Fruit fly (Drosophila melanogaster) whole organism, prepupa: ENCODE measurements around the gene CG14857.
A peak's percentile ranks its signal among the peaks of the same experiment; 100 is the strongest.

Experiments used
- Blimp-1 ChIP-seq: fragments of 200-800 bp; sonication (Bioruptor generic); optimal IDR thresholded peaks from 3 replicates; lab custom pipeline; 2017; ENCODE audit warnings: missing biosample characterization, missing genetic modification characterization, mild to moderate bottlenecking, moderate library complexity, missing genetic modification reagents
- CG10631 ChIP-seq: fragments of 200-800 bp; sonication (Bioruptor generic); optimal IDR thresholded peaks from 2 replicates; lab custom pipeline; 2016; ENCODE audit warnings: missing biosample characterization, missing genetic modification characterization
- CG11762 ChIP-seq: fragments of 200-800 bp; sonication (Bioruptor generic); optimal IDR thresholded peaks from 3 replicates; lab custom pipeline; 2016; ENCODE audit warnings: missing biosample characterization, missing genetic modification characterization; ENCODE audit not compliant: insufficient read depth
- CG15336 ChIP-seq: fragments of 200-800 bp; sonication (Bioruptor generic); IDR thresholded peaks from 2 replicates; pipeline ENCODE4 v1.3.6; 2022; ENCODE audit warnings: missing biosample characterization, missing genetic modification characterization
- CG1621 ChIP-seq: fragments of 200-800 bp; sonication (Bioruptor generic); optimal IDR thresholded peaks from 3 replicates; lab custom pipeline; 2018; ENCODE audit warnings: missing biosample characterization, mild to moderate bottlenecking, missing genetic modification characterization
- CG31627 ChIP-seq: fragments of 200-800 bp; sonication (Bioruptor generic); optimal IDR thresholded peaks from 3 replicates; lab custom pipeline; 2016; ENCODE audit warnings: missing biosample characterization, missing genetic modification characterization
- CG32006 ChIP-seq: fragments of 200-800 bp; sonication (Bioruptor generic); optimal IDR thresholded peaks from 3 replicates; lab custom pipeline; 2017; ENCODE audit warnings: missing biosample characterization, mild to moderate bottlenecking, missing genetic modification characterization
- CG3919 ChIP-seq: fragments of 200-800 bp; sonication (Bioruptor generic); optimal IDR thresholded peaks from 3 replicates; lab custom pipeline; 2016; ENCODE audit warnings: missing biosample characterization, missing genetic modification characterization
- CG6163 ChIP-seq: fragments of 200-800 bp; sonication (Bioruptor generic); IDR thresholded peaks from 3 replicates; pipeline ENCODE4 v1.3.6; 2022; ENCODE audit warnings: missing biosample characterization, missing genetic modification characterization
- CG6792 ChIP-seq: fragments of 200-800 bp; sonication (Bioruptor generic); optimal IDR thresholded peaks from 3 replicates; lab custom pipeline; 2016; ENCODE audit warnings: missing biosample characterization, missing genetic modification characterization
- CG6854 ChIP-seq: fragments of 200-800 bp; sonication (Bioruptor generic); optimal IDR thresholded peaks from 2 replicates; lab custom pipeline; 2017; ENCODE audit warnings: missing biosample characterization, mild to moderate bottlenecking, missing genetic modification characterization
- CG7368 ChIP-seq: fragments of 200-800 bp; sonication (Bioruptor generic); optimal IDR thresholded peaks from 3 replicates; lab custom pipeline; 2016; ENCODE audit warnings: missing biosample characterization, missing genetic modification characterization
- CG8119 ChIP-seq: fragments of 200-800 bp; sonication (Bioruptor generic); IDR thresholded peaks from 3 replicates; pipeline ENCODE4 v1.3.6; 2022; ENCODE audit warnings: missing biosample characterization, missing genetic modification characterization
- CG8319 ChIP-seq: fragments of 200-800 bp; sonication (Bioruptor generic); optimal IDR thresholded peaks from 3 replicates; lab custom pipeline; 2016; ENCODE audit warnings: missing biosample characterization, missing genetic modification characterization
- CG9139 ChIP-seq: fragments of 200-800 bp; sonication (Bioruptor generic); optimal IDR thresholded peaks from 3 replicates; lab custom pipeline; 2017; ENCODE audit warnings: missing biosample characterization, mild to moderate bottlenecking, missing genetic modification characterization
- Eip78C ChIP-seq: fragments of 200-800 bp; sonication (Bioruptor generic); peaks from one replicate; lab custom pipeline; 2016; ENCODE audit warnings: missing biosample characterization, missing genetic modification characterization
- Eip93F ChIP-seq: fragments of 200-800 bp; sonication (Bioruptor generic); optimal IDR thresholded peaks from 2 replicates; lab custom pipeline; 2016; ENCODE audit warnings: missing biosample characterization, mild to moderate bottlenecking, missing genetic modification characterization
- Ets96B ChIP-seq: fragments of 200-800 bp; optimal IDR thresholded peaks from 2 replicates; lab custom pipeline; 2019; ENCODE audit warnings: missing biosample characterization, mild to moderate bottlenecking, missing genetic modification characterization, moderate library complexity
- Hr39 ChIP-seq: fragments of 200-800 bp; sonication (Bioruptor generic); optimal IDR thresholded peaks from 2 replicates; lab custom pipeline; 2016; ENCODE audit warnings: missing biosample characterization, missing genetic modification characterization
- Hr4 ChIP-seq: fragments of 200-800 bp; sonication (Bioruptor generic); optimal IDR thresholded peaks from 3 replicates; lab custom pipeline; 2016; ENCODE audit warnings: missing biosample characterization, missing genetic modification characterization
- Lpt ChIP-seq: fragments of 200-800 bp; sonication (Bioruptor generic); optimal IDR thresholded peaks from 3 replicates; lab custom pipeline; 2016; ENCODE audit warnings: missing biosample characterization, missing genetic modification characterization
- OdsH ChIP-seq: fragments of 200-800 bp; sonication (Bioruptor generic); optimal IDR thresholded peaks from 3 replicates; lab custom pipeline; 2016; ENCODE audit warnings: missing biosample characterization, missing genetic modification characterization
- Sox102F ChIP-seq: fragments of 200-800 bp; sonication (Bioruptor generic); optimal IDR thresholded peaks from 2 replicates; lab custom pipeline; 2016; ENCODE audit warnings: missing biosample characterization, mild to moderate bottlenecking, missing genetic modification characterization
- Sox15 ChIP-seq: fragments of 200-800 bp; sonication (Bioruptor generic); optimal IDR thresholded peaks from 3 replicates; lab custom pipeline; 2016; ENCODE audit warnings: missing biosample characterization, missing genetic modification characterization
- acj6 ChIP-seq: fragments of 200-800 bp; sonication (Bioruptor generic); optimal IDR thresholded peaks from 3 replicates; lab custom pipeline; 2016; ENCODE audit warnings: missing biosample characterization, missing genetic modification characterization
- dsx ChIP-seq: fragments of 200-800 bp; optimal IDR thresholded peaks from 3 replicates; lab custom pipeline; 2019; ENCODE audit warnings: missing biosample characterization, mild to moderate bottlenecking, missing genetic modification characterization, moderate library complexity; ENCODE audit not compliant: poor library complexity, severe bottlenecking
- eg ChIP-seq: fragments of 200-800 bp; sonication (Bioruptor generic); IDR thresholded peaks from 3 replicates; pipeline ENCODE4 v1.3.6; 2022; ENCODE audit warnings: missing biosample characterization, missing genetic modification characterization
- esn ChIP-seq: fragments of 200-800 bp; sonication (Bioruptor generic); optimal IDR thresholded peaks from 2 replicates; lab custom pipeline; 2016; ENCODE audit warnings: missing biosample characterization, mild to moderate bottlenecking, missing genetic modification characterization, moderate library complexity
- fd59A ChIP-seq: fragments of 200-800 bp; sonication (Bioruptor generic); optimal IDR thresholded peaks from 2 replicates; lab custom pipeline; 2017; ENCODE audit warnings: missing biosample characterization, mild to moderate bottlenecking, missing genetic modification characterization, missing genetic modification reagents
- fkh ChIP-seq: fragments of 200-800 bp; sonication (Bioruptor generic); optimal IDR thresholded peaks from 3 replicates; lab custom pipeline; 2017; ENCODE audit warnings: missing biosample characterization, mild to moderate bottlenecking, missing genetic modification characterization, moderate library complexity
- pdm3 ChIP-seq: fragments of 200-800 bp; sonication (Bioruptor generic); optimal IDR thresholded peaks from 3 replicates; lab custom pipeline; 2016; ENCODE audit warnings: missing biosample characterization, missing genetic modification characterization
- salr ChIP-seq, 2 experiments: fragments of 200-800 bp; sonication (Bioruptor generic); optimal IDR thresholded peaks; 3 replicates each; lab custom pipeline; 2016 to 2018; ENCODE audit warnings: missing biosample characterization in 2 of 2, missing genetic modification characterization in 2 of 2, mild to moderate bottlenecking in 1 of 2
- spab ChIP-seq: fragments of 200-800 bp; sonication (Bioruptor generic); optimal IDR thresholded peaks from 2 replicates; lab custom pipeline; 2017; ENCODE audit warnings: missing biosample characterization, mild to moderate bottlenecking, missing genetic modification characterization, missing genetic modification reagents
- ss ChIP-seq, 2 experiments: fragments of 200-800 bp; sonication (Bioruptor generic); optimal IDR thresholded peaks; 2 replicates in 1 of 2; 3 replicates in 1 of 2; lab custom pipeline; 2017 to 2018; ENCODE audit warnings: mild to moderate bottlenecking in 2 of 2, missing biosample characterization in 2 of 2, missing genetic modification characterization in 2 of 2, moderate library complexity in 1 of 2
- svp ChIP-seq: fragments of 200-800 bp; sonication (Bioruptor generic); peaks from one replicate; lab custom pipeline; 2016; ENCODE audit warnings: missing biosample characterization, missing genetic modification characterization
- vri ChIP-seq: fragments of 200-800 bp; sonication (Bioruptor generic); optimal IDR thresholded peaks from 3 replicates; lab custom pipeline; 2016; ENCODE audit warnings: missing biosample characterization, mild to moderate bottlenecking, missing genetic modification characterization

CG14857 gene

DNA sequence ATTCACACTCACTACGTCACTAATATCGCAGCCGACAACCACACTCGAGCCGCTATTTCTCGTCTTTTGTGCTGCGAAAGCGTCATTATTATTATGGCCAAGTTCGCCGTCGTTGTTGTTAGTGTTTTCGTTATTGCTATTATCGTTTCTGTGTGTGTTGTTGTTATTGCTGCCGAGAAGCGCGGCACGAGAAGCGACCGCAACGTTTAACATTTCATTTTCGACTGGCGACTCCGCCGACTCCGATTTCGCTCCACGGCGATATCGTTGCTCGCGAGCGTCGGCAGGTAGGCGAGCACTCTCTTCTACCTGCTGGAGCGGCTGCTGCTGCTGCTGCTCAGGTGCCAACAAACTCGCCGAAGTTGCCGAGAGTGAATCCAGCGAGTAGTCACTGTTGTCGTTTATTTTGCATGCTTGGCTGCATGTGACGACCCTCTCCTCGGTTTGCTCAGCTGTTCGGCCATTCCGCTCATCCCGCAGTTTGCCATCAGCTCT, 16.2 kb downstream of the CG14857 start (continued):
- TF ChIP-seq CG7368 (GFP tag; lab: Kevin White, UChicago), result no peak
- TF ChIP-seq CG15336, result peak; percentile 20; the same call in 1 of the 2 replicates
- TF ChIP-seq fkh, result peak; percentile 51
- peak; percentile 80 for TF ChIP-seq vri (GFP tag; lab: Kevin White, UChicago)
- TF ChIP-seq CG32006 (GFP tag; lab: Kevin White, UChicago), result no peak
- peak; percentile 25 for TF ChIP-seq Eip93F (GFP tag; lab: Kevin White, UChicago)
- no peak for TF ChIP-seq CG10631
- no peak for TF ChIP-seq Hr39 (GFP tag; lab: Kevin White, UChicago)
- TF ChIP-seq fd59A (GFP tag; lab: Kevin White, UChicago), result no peak
- TF ChIP-seq CG6854, result peak; percentile 32
- peak; percentile 36 for TF ChIP-seq Lpt (GFP tag; lab: Kevin White, UChicago)
- peak; percentile 66 for TF ChIP-seq Blimp-1 (GFP tag; lab: Kevin White, UChicago)
- no peak for TF ChIP-seq spab (GFP tag; lab: Kevin White, UChicago)
- TF ChIP-seq CG9139 (GFP tag; lab: Kevin White, UChicago), result peak; percentile 20
- TF ChIP-seq Ets96B, result no peak
- no peak for TF ChIP-seq CG11762 (GFP tag; lab: Kevin White, UChicago)

DNA sequence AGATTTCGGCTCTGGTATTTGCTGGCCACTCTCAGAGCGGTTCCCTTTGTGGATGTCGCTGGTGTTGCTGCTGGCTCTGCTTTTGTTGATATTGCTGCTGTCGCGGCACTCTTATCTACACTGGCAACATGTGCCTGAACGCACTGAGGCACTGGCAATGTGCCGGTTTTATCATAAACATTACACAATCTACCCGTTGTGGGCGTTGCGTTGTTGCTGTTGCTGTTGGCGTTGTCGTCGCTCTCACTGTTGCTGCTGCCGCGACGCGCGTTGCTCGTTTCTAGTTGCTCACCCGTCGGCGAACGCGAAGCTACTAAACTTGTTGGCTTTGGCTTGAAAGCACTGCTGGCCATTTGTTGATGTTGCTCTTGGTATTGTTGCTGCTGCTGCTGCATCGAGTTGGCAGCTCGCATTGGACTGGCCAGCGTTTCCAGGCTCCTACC, 18.2 kb downstream of the CG14857 start:
- no peak for TF ChIP-seq CG31627 (GFP tag; lab: Kevin White, UChicago)
- TF ChIP-seq CG6792 (GFP tag; lab: Kevin White, UChicago), result no peak
- TF ChIP-seq Lpt (GFP tag; lab: Kevin White, UChicago), result peak; percentile 1
- TF ChIP-seq vri (GFP tag; lab: Kevin White, UChicago), result peak; percentile 82
- no peak for TF ChIP-seq esn (GFP tag; lab: Kevin White, UChicago)
- no peak for TF ChIP-seq CG1621 (tag; lab: Kevin White, UChicago)
- no peak for TF ChIP-seq OdsH
- TF ChIP-seq acj6 (GFP tag; lab: Kevin White, UChicago), result no peak
- no peak for TF ChIP-seq CG6854
- peak; percentile 50 for TF ChIP-seq fkh
- TF ChIP-seq CG15336, result peak; percentile 61
- no peak for TF ChIP-seq svp (GFP tag; lab: Kevin White, UChicago)
- peak; percentile 47; the same call in 1 of the 3 replicates for TF ChIP-seq CG6163 (GFP tag; lab: Robert Waterston, UW)
- TF ChIP-seq CG9139 (GFP tag; lab: Kevin White, UChicago), result no peak
- TF ChIP-seq Hr4 (GFP tag; lab: Kevin White, UChicago), result no peak
- no peak for TF ChIP-seq CG8319
- no peak for TF ChIP-seq salr (GFP tag; optimal IDR thresholded peaks at IDR 0.05; lab: Kevin White, UChicago)
- peak; percentile 8 for TF ChIP-seq dsx
- TF ChIP-seq CG8119, result peak; percentile 45; the same call in 1 of the 3 replicates
- peak; percentile 3 for TF ChIP-seq Ets96B
- no peak for TF ChIP-seq Sox102F (GFP tag; lab: Kevin White, UChicago)
- TF ChIP-seq Hr39 (GFP tag; lab: Kevin White, UChicago), result no peak
- TF ChIP-seq ss (GFP tag; optimal IDR thresholded peaks at IDR 0.05; lab: Kevin White, UChicago), result peak in 1 of 2 experiments; percentile 13
- peak; percentile 76 for TF ChIP-seq Eip78C (GFP tag; lab: Kevin White, UChicago)
- peak; percentile 42; the same call in 2 of the 3 replicates for TF ChIP-seq eg (GFP tag; lab: Robert Waterston, UW)
- TF ChIP-seq CG3919 (GFP tag; lab: Kevin White, UChicago), result peak; percentile 23

DNA sequence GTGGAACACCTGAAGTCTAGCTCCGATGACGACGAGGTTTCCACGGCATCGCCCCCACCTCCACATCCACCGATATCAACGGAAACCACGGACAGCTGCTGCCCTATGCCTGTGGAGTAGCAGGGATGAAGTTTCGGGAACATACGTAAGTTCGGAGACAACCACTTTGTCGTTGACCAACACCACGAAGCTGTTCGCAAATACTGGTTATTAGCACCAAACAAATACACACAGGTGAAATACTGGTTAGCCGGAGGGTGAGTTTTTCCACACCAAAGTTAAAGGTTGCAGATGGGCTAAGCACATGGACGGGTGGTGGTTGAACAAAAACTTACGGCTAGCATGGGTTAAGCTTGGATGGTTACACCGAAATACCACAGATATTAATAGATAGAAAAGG, 19.6 kb downstream of the CG14857 start:
- TF ChIP-seq pdm3 (GFP tag; lab: Kevin White, UChicago) (no peak), CG10631 (no peak), fkh (peak; percentile 14), fd59A (GFP tag; lab: Kevin White, UChicago) (no peak), CG32006 (GFP tag; lab: Kevin White, UChicago) (no peak), CG6163 (GFP tag; lab: Robert Waterston, UW) (no peak), CG6854 (no peak), Sox15 (GFP tag; lab: Kevin White, UChicago) (no peak)
- TF ChIP-seq, all 60 proteins: peak for 1
